Fruit fly (Drosophila melanogaster): ENCODE results near the gene Mtr4.

Mtr4 gene

dm6 chr2L:15768097-15768496 lies 16.0 kb downstream of the Mtr4 start, which contains the start of gene wek (continued):
- peak; percentile 75 for TF ChIP-seq Scr (GFP tag; IDR thresholded peaks at IDR 0.05; ENCODE audit: partially characterized antibody)
- TF ChIP-seq CG14860 (GFP tag; IDR thresholded peaks at IDR 0.05; ENCODE audit: partially characterized antibody) = peak; percentile 70
- no peak for TF ChIP-seq CG31224 (GFP tag; IDR thresholded peaks at IDR 0.05)
- TF ChIP-seq abd-A (tag; optimal IDR thresholded peaks at IDR 0.05) = no peak
- no peak for TF ChIP-seq Hand (GFP tag; optimal IDR thresholded peaks at IDR 0.05)
- TF ChIP-seq CG17802 (tag; optimal IDR thresholded peaks at IDR 0.05) = peak; percentile 88
- TF ChIP-seq CG11504 (tag; optimal IDR thresholded peaks at IDR 0.05) = no peak
- peak; percentile 60; the same call in 2 of the 3 replicates for TF ChIP-seq vnd (GFP tag; IDR thresholded peaks at IDR 0.05; ENCODE audit: partially characterized antibody)
- TF ChIP-seq MESR4 (GFP tag; optimal IDR thresholded peaks at IDR 0.05) = peak; percentile 65
- TF ChIP-seq h (optimal IDR thresholded peaks at IDR 0.05) = no peak
- TF ChIP-seq jigr1 (GFP tag; IDR thresholded peaks at IDR 0.05) = no peak
- no peak for TF ChIP-seq croc (GFP tag; conservative IDR thresholded peaks at IDR 0.05)
- TF ChIP-seq sens (GFP tag) = no peak
- TF ChIP-seq hbn (GFP tag; IDR thresholded peaks at IDR 0.05; ENCODE audit: partially characterized antibody) = peak; percentile 69
- no peak for TF ChIP-seq gce (GFP tag; IDR thresholded peaks at IDR 0.05)
- TF ChIP-seq dati (GFP tag; IDR thresholded peaks at IDR 0.05) = no peak
- TF ChIP-seq pros (GFP tag; optimal IDR thresholded peaks at IDR 0.05) = no peak
- peak; percentile 60; the same call in 2 of the 3 replicates for TF ChIP-seq knrl (GFP tag; IDR thresholded peaks at IDR 0.05; ENCODE audit: partially characterized antibody)
- no peak for TF ChIP-seq CG6813 (GFP tag; optimal IDR thresholded peaks at IDR 0.05)
- no peak for TF ChIP-seq Dek (tag; optimal IDR thresholded peaks at IDR 0.05)
- TF ChIP-seq Stat92E (GFP tag; optimal IDR thresholded peaks at IDR 0.05) = no peak
- no peak for TF ChIP-seq CG7556 (GFP tag; optimal IDR thresholded peaks at IDR 0.05)
- no peak for TF ChIP-seq trh (GFP tag; optimal IDR thresholded peaks at IDR 0.05)
- TF ChIP-seq tgo (GFP tag; IDR thresholded peaks at IDR 0.05) = no peak
- no peak for TF ChIP-seq gcm (GFP tag; optimal IDR thresholded peaks at IDR 0.05)
- TF ChIP-seq CG6791 (GFP tag; IDR thresholded peaks at IDR 0.05; ENCODE audit: partially characterized antibody) = peak; percentile 82
- TF ChIP-seq Myb (GFP tag; optimal IDR thresholded peaks at IDR 0.05) = peak; percentile 26
- no peak for TF ChIP-seq dm (GFP tag; optimal IDR thresholded peaks at IDR 0.05)
- TF ChIP-seq Tbp (GFP tag; optimal IDR thresholded peaks at IDR 0.05) = no peak
- no peak for TF ChIP-seq CG8281 (tag; optimal IDR thresholded peaks at IDR 0.05)
- peak; percentile 73 for TF ChIP-seq nerfin-1 (tag; optimal IDR thresholded peaks at IDR 0.05)
- no peak for TF ChIP-seq lbe (GFP tag; optimal IDR thresholded peaks at IDR 0.05)
- TF ChIP-seq Jarid2 (GFP tag; optimal IDR thresholded peaks at IDR 0.05) = no peak
- no peak for TF ChIP-seq CG5953 (GFP tag; IDR thresholded peaks at IDR 0.05)
- TF ChIP-seq Hmr (GFP tag; optimal IDR thresholded peaks at IDR 0.05) = no peak
- no peak for TF ChIP-seq chif (GFP tag; optimal IDR thresholded peaks at IDR 0.05)
- peak; percentile 76 for TF ChIP-seq grau (tag; optimal IDR thresholded peaks at IDR 0.05)
- TF ChIP-seq Sin3A (optimal IDR thresholded peaks at IDR 0.05) = no peak
- no peak for TF ChIP-seq psq (GFP tag; optimal IDR thresholded peaks at IDR 0.05)
- no peak for TF ChIP-seq Vsx1 (GFP tag; optimal IDR thresholded peaks at IDR 0.05)
- peak; percentile 79 for TF ChIP-seq CG2116 (GFP tag; optimal IDR thresholded peaks at IDR 0.05)
- TF ChIP-seq Dref (GFP tag; IDR thresholded peaks at IDR 0.05) = peak; percentile 83
- TF ChIP-seq unpg (GFP tag; optimal IDR thresholded peaks at IDR 0.05) = no peak
- peak; percentile 74 for TF ChIP-seq tna (GFP tag; IDR thresholded peaks at IDR 0.05; ENCODE audit: partially characterized antibody)
- peak; percentile 84 for TF ChIP-seq CG13287 (GFP tag; IDR thresholded peaks at IDR 0.05; ENCODE audit: partially characterized antibody)
- TF ChIP-seq phol (tag; optimal IDR thresholded peaks at IDR 0.05) = peak; percentile 50
- TF ChIP-seq unc-4 (GFP tag; IDR thresholded peaks at IDR 0.05; ENCODE audit: partially characterized antibody) = peak; percentile 73
- TF ChIP-seq amos (GFP tag; IDR thresholded peaks at IDR 0.05; ENCODE audit: partially characterized antibody) = peak; percentile 69
- TF ChIP-seq Atf3 (GFP tag; optimal IDR thresholded peaks at IDR 0.05) = no peak
- no peak for TF ChIP-seq dimm (GFP tag; IDR thresholded peaks at IDR 0.05)
